In genomic region chr3L:21417884-21418536, dm6 we compare ENCODE assay signal across 1 fruit fly cellular context.
A peak's percentile ranks its signal among the peaks of the same experiment; 100 is the strongest.
TF ChIP-seq lines count a peak whose summit lies in the region.

No protein-coding gene starts in this region.

TF ChIP-seq in whole organism, embryonic, 481 proteins besides CTCF, POLR2A, EP300 and RAD21 (continued from another document and continues in another):
- peak; percentile 67 for TF ChIP-seq cwo (GFP tag; optimal IDR thresholded peaks at IDR 0.05; lab: Kevin White, UChicago)
- peak; percentile 25 for TF ChIP-seq org-1 (GFP tag; optimal IDR thresholded peaks at IDR 0.05; lab: Kevin White, UChicago)
- no peak for TF ChIP-seq CG17186 (GFP tag; optimal IDR thresholded peaks at IDR 0.05; lab: Kevin White, UChicago)
- TF ChIP-seq bbx (GFP tag; IDR thresholded peaks at IDR 0.05; lab: Robert Waterston, UW; ENCODE audit: partially characterized antibody): no peak
- no peak for TF ChIP-seq HLHmδ (GFP tag; optimal IDR thresholded peaks at IDR 0.05; lab: Kevin White, UChicago)
- peak; percentile 65 for TF ChIP-seq PHDP (tag; optimal IDR thresholded peaks at IDR 0.05; lab: Kevin White, UChicago)
- TF ChIP-seq MESR4 (GFP tag; optimal IDR thresholded peaks at IDR 0.05; lab: Kevin White, UChicago): no peak
- no peak for TF ChIP-seq CG6791 (GFP tag; IDR thresholded peaks at IDR 0.05; lab: Robert Waterston, UW; ENCODE audit: partially characterized antibody)
- no peak for TF ChIP-seq CG6272 (GFP tag; IDR thresholded peaks at IDR 0.05; lab: Robert Waterston, UW)
- no peak for TF ChIP-seq Bdp1 (GFP tag; optimal IDR thresholded peaks at IDR 0.05; lab: Kevin White, UChicago)
- TF ChIP-seq lab (GFP tag; optimal IDR thresholded peaks at IDR 0.05; lab: Kevin White, UChicago): peak; percentile 61
- TF ChIP-seq kay (GFP tag; optimal IDR thresholded peaks at IDR 0.05; lab: Kevin White, UChicago): peak; percentile 5
- peak; percentile 3 for TF ChIP-seq Camta (GFP tag; optimal IDR thresholded peaks at IDR 0.05; lab: Kevin White, UChicago)
- TF ChIP-seq CG12942 (GFP tag; optimal IDR thresholded peaks at IDR 0.05; lab: Kevin White, UChicago): peak; percentile 39
- TF ChIP-seq CG9437 (GFP tag; optimal IDR thresholded peaks at IDR 0.05; lab: Kevin White, UChicago): peak; percentile 50
- TF ChIP-seq Oaz (GFP tag; IDR thresholded peaks at IDR 0.05; lab: Robert Waterston, UW): no peak
- TF ChIP-seq CG5953 (GFP tag; IDR thresholded peaks at IDR 0.05; lab: Robert Waterston, UW): no peak
- TF ChIP-seq CG17385 (GFP tag; optimal IDR thresholded peaks at IDR 0.05; lab: Kevin White, UChicago): peak; percentile 64
- peak in 1 of 2 experiments; percentile 80 for TF ChIP-seq Hr51 (GFP tag; optimal IDR thresholded peaks at IDR 0.05; lab: Kevin White, UChicago)
- TF ChIP-seq CG34376 (GFP tag; optimal IDR thresholded peaks at IDR 0.05; lab: Kevin White, UChicago): no peak
- peak; percentile 13; the same call in 1 of the 2 replicates for TF ChIP-seq NFAT (GFP tag; IDR thresholded peaks at IDR 0.05; lab: Robert Waterston, UW)
- TF ChIP-seq sc (optimal IDR thresholded peaks at IDR 0.05; lab: Kevin White, UChicago): no peak
- TF ChIP-seq sc (GFP tag; optimal IDR thresholded peaks at IDR 0.05; lab: Kevin White, UChicago): peak; percentile 37
- TF ChIP-seq dmrt99B (tag; optimal IDR thresholded peaks at IDR 0.05; lab: Kevin White, UChicago): peak; percentile 72
- TF ChIP-seq CG3847 (GFP tag; IDR thresholded peaks at IDR 0.05; lab: Robert Waterston, UW): peak; percentile 24; the same call in 1 of the 2 replicates
- no peak for TF ChIP-seq sna (GFP tag; IDR thresholded peaks at IDR 0.05; lab: Robert Waterston, UW; ENCODE audit: partially characterized antibody)
- peak; percentile 18 for TF ChIP-seq Chrac-16 (GFP tag; optimal IDR thresholded peaks at IDR 0.05; lab: Kevin White, UChicago)
- peak; percentile 18 for TF ChIP-seq CG9817 (tag; optimal IDR thresholded peaks at IDR 0.05; lab: Kevin White, UChicago)
- TF ChIP-seq sens-2 (GFP tag; IDR thresholded peaks at IDR 0.05; lab: Robert Waterston, UW): no peak
- peak; percentile 23 for TF ChIP-seq jing (GFP tag; optimal IDR thresholded peaks at IDR 0.05; lab: Kevin White, UChicago)
- peak; percentile 57 for TF ChIP-seq BtbVII (GFP tag; optimal IDR thresholded peaks at IDR 0.05; lab: Kevin White, UChicago)
- peak; percentile 37 for TF ChIP-seq Ssrp (tag; optimal IDR thresholded peaks at IDR 0.05; lab: Kevin White, UChicago)
- TF ChIP-seq Awh (GFP tag; IDR thresholded peaks at IDR 0.05; lab: Robert Waterston, UW): 0 out of 2 replicates have a peak, but pooled peaks have one; percentile 39
- peak; percentile 33 for TF ChIP-seq CG12155 (GFP tag; optimal IDR thresholded peaks at IDR 0.05; lab: Kevin White, UChicago)
- no peak for TF ChIP-seq rib (GFP tag; IDR thresholded peaks at IDR 0.05; lab: Robert Waterston, UW)
- peak; percentile 61 for TF ChIP-seq Hmr (GFP tag; optimal IDR thresholded peaks at IDR 0.05; lab: Kevin White, UChicago)
- no peak for TF ChIP-seq CG18764 (GFP tag; optimal IDR thresholded peaks at IDR 0.05; lab: Kevin White, UChicago)
- peak; percentile 65 for TF ChIP-seq nmo (GFP tag; optimal IDR thresholded peaks at IDR 0.05; lab: Kevin White, UChicago)
- TF ChIP-seq HmgZ (tag; optimal IDR thresholded peaks at IDR 0.05; lab: Kevin White, UChicago): peak; percentile 0
- peak; percentile 52; the same call in 2 of the 3 replicates for TF ChIP-seq tgo (GFP tag; IDR thresholded peaks at IDR 0.05; lab: Robert Waterston, UW)
- TF ChIP-seq maf-S (GFP tag; optimal IDR thresholded peaks at IDR 0.05; lab: Kevin White, UChicago): no peak
- TF ChIP-seq ewg (GFP tag; optimal IDR thresholded peaks at IDR 0.05; lab: Kevin White, UChicago): peak; percentile 23
- TF ChIP-seq CG13287 (GFP tag; IDR thresholded peaks at IDR 0.05; lab: Robert Waterston, UW; ENCODE audit: partially characterized antibody): no peak
- no peak for TF ChIP-seq CG1602 (GFP tag; optimal IDR thresholded peaks at IDR 0.05; lab: Kevin White, UChicago)
- peak; percentile 41 for TF ChIP-seq tio (GFP tag; optimal IDR thresholded peaks at IDR 0.05; lab: Kevin White, UChicago)
- TF ChIP-seq CG12769 (tag; optimal IDR thresholded peaks at IDR 0.05; lab: Kevin White, UChicago): peak; percentile 37
- TF ChIP-seq sob (GFP tag; IDR thresholded peaks at IDR 0.05; lab: Robert Waterston, UW): 0 out of 2 replicates have a peak, but pooled peaks have one; percentile 44
- TF ChIP-seq CG1792 (GFP tag; optimal IDR thresholded peaks at IDR 0.05; lab: Kevin White, UChicago): no peak
- peak; percentile 48 for TF ChIP-seq Asciz (GFP tag; optimal IDR thresholded peaks at IDR 0.05; lab: Kevin White, UChicago)
- 0 out of 2 replicates have a peak, but pooled peaks have one; percentile 21 for TF ChIP-seq CG7372 (GFP tag; IDR thresholded peaks at IDR 0.05; lab: Robert Waterston, UW)
- peak; percentile 61 for TF ChIP-seq CG18619 (GFP tag; optimal IDR thresholded peaks at IDR 0.05; lab: Kevin White, UChicago)
- TF ChIP-seq dan (GFP tag; IDR thresholded peaks at IDR 0.05; lab: Robert Waterston, UW): no peak
- peak; percentile 82 for TF ChIP-seq CG2678 (tag; optimal IDR thresholded peaks at IDR 0.05; lab: Kevin White, UChicago)
- TF ChIP-seq CHES-1-like (GFP tag; optimal IDR thresholded peaks at IDR 0.05; lab: Kevin White, UChicago): no peak
- peak; percentile 74; the same call in 2 of the 4 replicates for TF ChIP-seq chinmo (GFP tag; IDR thresholded peaks at IDR 0.05; lab: Robert Waterston, UW; ENCODE audit: partially characterized antibody)
- TF ChIP-seq CG31224 (GFP tag; IDR thresholded peaks at IDR 0.05; lab: Robert Waterston, UW): peak; percentile 23; the same call in 1 of the 2 replicates
- peak; percentile 9 for TF ChIP-seq kni (GFP tag; optimal IDR thresholded peaks at IDR 0.05; lab: Kevin White, UChicago)
- TF ChIP-seq hkb (optimal IDR thresholded peaks at IDR 0.05; lab: Kevin White, UChicago): no peak
- peak; percentile 39 for TF ChIP-seq hkb (GFP tag; IDR thresholded peaks at IDR 0.05; lab: Robert Waterston, UW)
- TF ChIP-seq HHEX (GFP tag; optimal IDR thresholded peaks at IDR 0.05; lab: Kevin White, UChicago): peak; percentile 53
- no peak for TF ChIP-seq prd (optimal IDR thresholded peaks at IDR 0.05; lab: Kevin White, UChicago)
- TF ChIP-seq prd (GFP tag; IDR thresholded peaks at IDR 0.05; lab: Robert Waterston, UW): peak; percentile 34; the same call in 1 of the 3 replicates
- TF ChIP-seq CG18599 (GFP tag; optimal IDR thresholded peaks at IDR 0.05; lab: Kevin White, UChicago): peak; percentile 71
- peak; percentile 11 for TF ChIP-seq CG1233 (GFP tag; optimal IDR thresholded peaks at IDR 0.05; lab: Kevin White, UChicago)
- no peak for TF ChIP-seq CG9876 (GFP tag; optimal IDR thresholded peaks at IDR 0.05; lab: Kevin White, UChicago)
- no peak for TF ChIP-seq CG12299 (tag; optimal IDR thresholded peaks at IDR 0.05; lab: Kevin White, UChicago)
- peak; percentile 26 for TF ChIP-seq tap (tag; optimal IDR thresholded peaks at IDR 0.05; lab: Kevin White, UChicago)
- TF ChIP-seq h (optimal IDR thresholded peaks at IDR 0.05; lab: Kevin White, UChicago): no peak
- no peak for TF ChIP-seq grn (GFP tag; optimal IDR thresholded peaks at IDR 0.05; lab: Kevin White, UChicago)
- peak; percentile 55 for TF ChIP-seq CG9727 (GFP tag; optimal IDR thresholded peaks at IDR 0.05; lab: Kevin White, UChicago)
- peak; percentile 44; the same call in 1 of the 2 replicates for TF ChIP-seq slbo (GFP tag; IDR thresholded peaks at IDR 0.05; lab: Robert Waterston, UW)
- TF ChIP-seq Mad (GFP tag; optimal IDR thresholded peaks at IDR 0.05; lab: Kevin White, UChicago): no peak
- peak; percentile 72 for TF ChIP-seq CG7839 (tag; optimal IDR thresholded peaks at IDR 0.05; lab: Kevin White, UChicago)
- peak; percentile 32; the same call in 1 of the 2 replicates for TF ChIP-seq seq (GFP tag; IDR thresholded peaks at IDR 0.05; lab: Robert Waterston, UW)
- TF ChIP-seq oc (tag; optimal IDR thresholded peaks at IDR 0.05; lab: Kevin White, UChicago): peak; percentile 73
- peak; percentile 42 for TF ChIP-seq ATbp (GFP tag; optimal IDR thresholded peaks at IDR 0.05; lab: Kevin White, UChicago)
- TF ChIP-seq cg (GFP tag; optimal IDR thresholded peaks at IDR 0.05; lab: Kevin White, UChicago): no peak
- no peak for TF ChIP-seq otp (GFP tag; IDR thresholded peaks at IDR 0.05; lab: Robert Waterston, UW)
- no peak for TF ChIP-seq z (GFP tag; IDR thresholded peaks at IDR 0.05; lab: Robert Waterston, UW)
- TF ChIP-seq CG15479 (GFP tag; optimal IDR thresholded peaks at IDR 0.05; lab: Kevin White, UChicago): no peak
- peak; percentile 69 for TF ChIP-seq Oli (tag; optimal IDR thresholded peaks at IDR 0.05; lab: Kevin White, UChicago)
- no peak for TF ChIP-seq CG4360 (GFP tag; IDR thresholded peaks at IDR 0.05; lab: Robert Waterston, UW)
- TF ChIP-seq Jarid2 (GFP tag; optimal IDR thresholded peaks at IDR 0.05; lab: Kevin White, UChicago): peak; percentile 17
- TF ChIP-seq klu (GFP tag; IDR thresholded peaks at IDR 0.05; lab: Robert Waterston, UW): 0 out of 2 replicates have a peak, but pooled peaks have one; percentile 28
- peak; percentile 61 for TF ChIP-seq CG12659 (GFP tag; optimal IDR thresholded peaks at IDR 0.05; lab: Kevin White, UChicago)
- TF ChIP-seq CG13296 (GFP tag; optimal IDR thresholded peaks at IDR 0.05; lab: Kevin White, UChicago): peak; percentile 56
- peak in 1 of 2 experiments; percentile 62 for TF ChIP-seq bsh (GFP tag; optimal IDR thresholded peaks at IDR 0.05; lab: Kevin White, UChicago)
- TF ChIP-seq CG8290 (GFP tag; optimal IDR thresholded peaks at IDR 0.05; lab: Kevin White, UChicago): no peak
- no peak for TF ChIP-seq CG8290 (tag; optimal IDR thresholded peaks at IDR 0.05; lab: Kevin White, UChicago)
- TF ChIP-seq CG14860 (GFP tag; IDR thresholded peaks at IDR 0.05; lab: Robert Waterston, UW; ENCODE audit: partially characterized antibody): no peak
- TF ChIP-seq CG7556 (GFP tag; optimal IDR thresholded peaks at IDR 0.05; lab: Kevin White, UChicago): peak; percentile 71
- peak; percentile 36 for TF ChIP-seq Dek (tag; optimal IDR thresholded peaks at IDR 0.05; lab: Kevin White, UChicago)
- peak; percentile 6 for TF ChIP-seq caup (GFP tag; optimal IDR thresholded peaks at IDR 0.05; lab: Kevin White, UChicago; ENCODE audit: severe bottlenecking)
- peak; percentile 48; the same call in 1 of the 2 replicates for TF ChIP-seq CG17328 (GFP tag; IDR thresholded peaks at IDR 0.05; lab: Robert Waterston, UW)
- TF ChIP-seq CG4404 (GFP tag; IDR thresholded peaks at IDR 0.05; lab: Robert Waterston, UW): no peak
- TF ChIP-seq B-H1 (GFP tag; IDR thresholded peaks at IDR 0.05; lab: Robert Waterston, UW): no peak
- peak; percentile 75 for TF ChIP-seq Sox102F (GFP tag; optimal IDR thresholded peaks at IDR 0.05; lab: Kevin White, UChicago)
- peak; percentile 72 for TF ChIP-seq CG31441 (GFP tag; IDR thresholded peaks at IDR 0.05; lab: Robert Waterston, UW)
- peak; percentile 30 for TF ChIP-seq CG4820 (GFP tag; optimal IDR thresholded peaks at IDR 0.05; lab: Kevin White, UChicago)
- TF ChIP-seq mam (GFP tag; optimal IDR thresholded peaks at IDR 0.05; lab: Kevin White, UChicago): peak; percentile 4
- peak; percentile 54 for TF ChIP-seq CG10267 (tag; optimal IDR thresholded peaks at IDR 0.05; lab: Kevin White, UChicago)
- TF ChIP-seq CG11723 (GFP tag; optimal IDR thresholded peaks at IDR 0.05; lab: Kevin White, UChicago): no peak
- TF ChIP-seq CG14441 (GFP tag; IDR thresholded peaks at IDR 0.05; lab: Robert Waterston, UW): peak; percentile 48; the same call in 1 of the 2 replicates
- TF ChIP-seq tin (GFP tag; optimal IDR thresholded peaks at IDR 0.05; lab: Kevin White, UChicago): peak; percentile 45
- TF ChIP-seq Lim3 (GFP tag; IDR thresholded peaks at IDR 0.05; lab: Robert Waterston, UW): no peak
- TF ChIP-seq al (GFP tag; IDR thresholded peaks at IDR 0.05; lab: Robert Waterston, UW): peak; percentile 62
- TF ChIP-seq CG11456 (GFP tag; IDR thresholded peaks at IDR 0.05; lab: Robert Waterston, UW): no peak
- peak; percentile 41 for TF ChIP-seq odd (GFP tag; optimal IDR thresholded peaks at IDR 0.05; lab: Kevin White, UChicago)
- TF ChIP-seq zf30C (GFP tag; optimal IDR thresholded peaks at IDR 0.05; lab: Kevin White, UChicago): no peak
- peak; percentile 49 for TF ChIP-seq fd96Cb (tag; optimal IDR thresholded peaks at IDR 0.05; lab: Kevin White, UChicago)
- no peak for TF ChIP-seq Doc3 (GFP tag; IDR thresholded peaks at IDR 0.05; lab: Robert Waterston, UW; ENCODE audit: partially characterized antibody)
- peak; percentile 57 for TF ChIP-seq bcd (GFP tag; optimal IDR thresholded peaks at IDR 0.05; lab: Kevin White, UChicago)
- TF ChIP-seq Meics (GFP tag; optimal IDR thresholded peaks at IDR 0.05; lab: Kevin White, UChicago): peak; percentile 73
- no peak for TF ChIP-seq CG1832 (GFP tag; optimal IDR thresholded peaks at IDR 0.05; lab: Kevin White, UChicago)
- TF ChIP-seq D19A (tag; optimal IDR thresholded peaks at IDR 0.05; lab: Kevin White, UChicago): peak; percentile 57
- TF ChIP-seq CG11398 (GFP tag; optimal IDR thresholded peaks at IDR 0.05; lab: Kevin White, UChicago): no peak
- TF ChIP-seq CG32532 (GFP tag; IDR thresholded peaks at IDR 0.05; lab: Robert Waterston, UW): peak; percentile 50; the same call in 1 of the 2 replicates
- TF ChIP-seq ssp (GFP tag; IDR thresholded peaks at IDR 0.05; lab: Robert Waterston, UW): 0 out of 2 replicates have a peak, but pooled peaks have one; percentile 24
- TF ChIP-seq E2f2 (GFP tag; IDR thresholded peaks at IDR 0.05; lab: Robert Waterston, UW): 0 out of 2 replicates have a peak, but pooled peaks have one; percentile 20
- peak; percentile 62; the same call in 1 of the 3 replicates for TF ChIP-seq CG6175 (GFP tag; IDR thresholded peaks at IDR 0.05; lab: Robert Waterston, UW)
- TF ChIP-seq CG10147 (GFP tag; optimal IDR thresholded peaks at IDR 0.05; lab: Kevin White, UChicago): peak; percentile 74
- peak; percentile 25 for TF ChIP-seq NfI (GFP tag; optimal IDR thresholded peaks at IDR 0.05; lab: Kevin White, UChicago)
- TF ChIP-seq fd3F (GFP tag; optimal IDR thresholded peaks at IDR 0.05; lab: Kevin White, UChicago): peak; percentile 22
- TF ChIP-seq CG32767 (GFP tag; IDR thresholded peaks at IDR 0.05; lab: Robert Waterston, UW): peak; percentile 47; the same call in 1 of the 2 replicates
- no peak for TF ChIP-seq aop (GFP tag; IDR thresholded peaks at IDR 0.05; lab: Robert Waterston, UW)
- TF ChIP-seq CG1603 (tag; optimal IDR thresholded peaks at IDR 0.05; lab: Kevin White, UChicago): no peak
- peak; percentile 60 for TF ChIP-seq Med (GFP tag; lab: Kevin White, UChicago)
- TF ChIP-seq Ptx1 (GFP tag; IDR thresholded peaks at IDR 0.05; lab: Robert Waterston, UW): peak; percentile 55
- TF ChIP-seq Gsc (GFP tag; IDR thresholded peaks at IDR 0.05; lab: Robert Waterston, UW): no peak
- TF ChIP-seq Spps (tag; optimal IDR thresholded peaks at IDR 0.05; lab: Kevin White, UChicago): no peak
